Worm (Caenorhabditis elegans) whole organism, L1 larva: ENCODE data around the gene sre-28.

ENCODE experiments used
- C04F5.9 ChIP-seq: sonication (generic microtip); optimal IDR thresholded peaks from 2 replicates; lab custom pipeline; 2016; ENCODE audit warnings: missing genetic modification characterization, missing compliant biosample characterization
- alr-1 ChIP-seq: fragments of 200-800 bp; sonication (Bioruptor generic); optimal IDR thresholded peaks from 2 replicates; lab custom pipeline; 2018; ENCODE audit warnings: borderline replicate concordance, mild to moderate bottlenecking, missing genetic modification characterization, missing compliant biosample characterization
- aly-2 ChIP-seq: fragments of 150-350 bp; optimal IDR thresholded peaks from 2 replicates; lab custom pipeline; 2014; ENCODE audit warnings: missing biosample characterization, missing genetic modification characterization
- ama-1 ChIP-seq: fragments of 150-350 bp; optimal IDR thresholded peaks from 2 replicates; lab custom pipeline; 2014
- blmp-1 ChIP-seq: fragments of 150-350 bp; optimal IDR thresholded peaks from 2 replicates; lab custom pipeline; 2014; ENCODE audit warnings: missing biosample characterization, missing genetic modification characterization
- ceh-63 ChIP-seq: fragments of 200-800 bp; sonication (Bioruptor generic); optimal IDR thresholded peaks from 2 replicates; lab custom pipeline; 2018; ENCODE audit warnings: mild to moderate bottlenecking, missing genetic modification characterization, missing compliant biosample characterization
- ceh-82 ChIP-seq, 3 experiments: fragments of 150-350 bp in 1 of 3; sonication (generic microtip) in 2 of 3; optimal IDR thresholded peaks; 2 replicates each; lab custom pipeline; 2014 to 2017; ENCODE audit warnings: missing biosample characterization in 3 of 3, missing genetic modification characterization in 3 of 3
- ces-1 ChIP-seq: fragments of 150-350 bp; optimal IDR thresholded peaks from 2 replicates; lab custom pipeline; 2014; ENCODE audit warnings: missing biosample characterization, missing genetic modification reagents, missing genetic modification characterization
- dpl-1 ChIP-seq, 3 experiments: fragments of 150-350 bp in 2 of 3; sonication (generic microtip) in 1 of 3; optimal IDR thresholded peaks; 2 replicates each; lab custom pipeline; 2014 to 2017; ENCODE audit warnings: missing biosample characterization in 3 of 3, missing genetic modification characterization in 3 of 3, missing genetic modification reagents in 3 of 3
- efl-1 ChIP-seq, 4 experiments: fragments of 150-350 bp; optimal IDR thresholded peaks in 3 of 4; peaks in 1 of 4; 1 replicate in 1 of 4; 2 replicates in 3 of 4; lab custom pipeline; 2014; ENCODE audit warnings: missing biosample characterization in 2 of 4, missing genetic modification characterization in 2 of 4, missing genetic modification reagents in 2 of 4
- egl-13 ChIP-seq: sonication (generic microtip); optimal IDR thresholded peaks from 2 replicates; lab custom pipeline; 2016; ENCODE audit warnings: missing genotype, missing genetic modification reagents, missing genetic modification characterization, missing compliant biosample characterization
- ets-5 ChIP-seq: fragments of 200-800 bp; sonication (Bioruptor generic); IDR thresholded peaks from 2 replicates; pipeline ENCODE4 v1.3.6; 2022; ENCODE audit warnings: missing genetic modification characterization, missing compliant biosample characterization
- fkh-8 ChIP-seq: sonication (generic microtip); optimal IDR thresholded peaks from 2 replicates; lab custom pipeline; 2016; ENCODE audit warnings: mild to moderate bottlenecking, missing genetic modification characterization, missing compliant biosample characterization
- fos-1 ChIP-seq: fragments of 150-350 bp; optimal IDR thresholded peaks from 2 replicates; lab custom pipeline; 2014; ENCODE audit warnings: missing biosample characterization, missing genetic modification characterization
- grh-1 ChIP-seq: fragments of 200-800 bp; sonication (Bioruptor generic); IDR thresholded peaks from 2 replicates; pipeline ENCODE4 v1.3.6; 2022; ENCODE audit warnings: missing genetic modification reagents, missing genetic modification characterization, missing compliant biosample characterization
- hlh-4 ChIP-seq: sonication (generic microtip); optimal IDR thresholded peaks from 2 replicates; lab custom pipeline; 2016; ENCODE audit warnings: mild to moderate bottlenecking, missing genetic modification characterization, missing compliant biosample characterization
- hpl-2 ChIP-seq: fragments of 150-350 bp; optimal IDR thresholded peaks from 2 replicates; lab custom pipeline; 2014; ENCODE audit warnings: missing biosample characterization, missing genetic modification reagents, missing genetic modification characterization
- lin-13 ChIP-seq: fragments of 150-350 bp; optimal IDR thresholded peaks from 2 replicates; lab custom pipeline; 2014; ENCODE audit warnings: missing biosample characterization, missing genetic modification reagents, missing genetic modification characterization
- lin-14 ChIP-seq: fragments of 200-800 bp; sonication (Bioruptor generic); optimal IDR thresholded peaks from 2 replicates; lab custom pipeline; 2018; ENCODE audit warnings: mild to moderate bottlenecking, missing genetic modification characterization, moderate library complexity, missing compliant biosample characterization
- lin-39 ChIP-seq: fragments of 150-350 bp; optimal IDR thresholded peaks from 2 replicates; lab custom pipeline; 2014; ENCODE audit warnings: missing biosample characterization, missing genetic modification reagents, missing genetic modification characterization
- lir-3 ChIP-seq: sonication (generic microtip); optimal IDR thresholded peaks from 2 replicates; lab custom pipeline; 2016; ENCODE audit warnings: mild to moderate bottlenecking, missing genetic modification characterization, moderate library complexity, missing compliant biosample characterization; ENCODE audit not compliant: poor library complexity
- lsy-2 ChIP-seq, 2 experiments: fragments of 150-350 bp; optimal IDR thresholded peaks; 2 replicates each; lab custom pipeline; 2014; ENCODE audit warnings: missing biosample characterization in 2 of 2, missing genetic modification characterization in 2 of 2
- mef-2 ChIP-seq: fragments of 150-350 bp; optimal IDR thresholded peaks from 2 replicates; lab custom pipeline; 2014; ENCODE audit warnings: missing biosample characterization, missing genetic modification characterization
- nhr-19 ChIP-seq: fragments of 200-800 bp; sonication (Bioruptor generic); conservative IDR thresholded peaks from 2 replicates; pipeline ENCODE4 v1.3.6; 2022; ENCODE audit warnings: missing genetic modification characterization, missing compliant biosample characterization
- nhr-20 ChIP-seq: sonication (generic microtip); optimal IDR thresholded peaks from 2 replicates; lab custom pipeline; 2016; ENCODE audit warnings: mild to moderate bottlenecking, missing genetic modification characterization, missing compliant biosample characterization
- nhr-237 ChIP-seq: fragments of 150-350 bp; optimal IDR thresholded peaks from 2 replicates; lab custom pipeline; 2014; ENCODE audit warnings: missing biosample characterization, missing genetic modification characterization
- nhr-47 ChIP-seq: sonication (generic microtip); optimal IDR thresholded peaks from 2 replicates; lab custom pipeline; 2016; ENCODE audit warnings: mild to moderate bottlenecking, missing genetic modification characterization, moderate library complexity, missing compliant biosample characterization
- nhr-76 ChIP-seq: sonication (generic microtip); optimal IDR thresholded peaks from 2 replicates; lab custom pipeline; 2017; ENCODE audit warnings: missing biosample characterization, missing genetic modification characterization
- nhr-77 ChIP-seq: fragments of 150-350 bp; optimal IDR thresholded peaks from 2 replicates; lab custom pipeline; 2014; ENCODE audit warnings: missing biosample characterization, missing genetic modification characterization
- nhr-85 ChIP-seq: sonication (generic microtip); peaks from one replicate; lab custom pipeline; 2016; ENCODE audit warnings: missing genetic modification characterization, inconsistent platforms, missing compliant biosample characterization
- pag-3 ChIP-seq: sonication (generic microtip); optimal IDR thresholded peaks from 2 replicates; lab custom pipeline; 2017; ENCODE audit warnings: missing genetic modification characterization, mild to moderate bottlenecking, missing compliant biosample characterization, antibody characterized with exemption, borderline replicate concordance; ENCODE audit not compliant: insufficient read depth
- pqm-1 ChIP-seq: sonication (generic microtip); optimal IDR thresholded peaks from 3 replicates; lab custom pipeline; 2017; ENCODE audit warnings: missing biosample characterization, missing genetic modification characterization
- rnt-1 ChIP-seq: sonication (generic microtip); optimal IDR thresholded peaks from 2 replicates; lab custom pipeline; 2016; ENCODE audit warnings: mild to moderate bottlenecking, missing genetic modification characterization, moderate library complexity, missing compliant biosample characterization
- snpc-4 ChIP-seq: fragments of 150-350 bp; optimal IDR thresholded peaks from 2 replicates; lab custom pipeline; 2014; ENCODE audit warnings: missing biosample characterization, missing genetic modification characterization
- sox-4 ChIP-seq: sonication (generic microtip); optimal IDR thresholded peaks from 2 replicates; lab custom pipeline; 2016; ENCODE audit warnings: missing genetic modification characterization, missing compliant biosample characterization
- sptf-1 ChIP-seq: fragments of 150-350 bp; optimal IDR thresholded peaks from 2 replicates; lab custom pipeline; 2014; ENCODE audit warnings: missing biosample characterization, missing genetic modification characterization
- sup-37 ChIP-seq: fragments of 200-800 bp; sonication (Bioruptor generic); optimal IDR thresholded peaks from 2 replicates; lab custom pipeline; 2018; ENCODE audit warnings: mild to moderate bottlenecking, missing genetic modification characterization, missing compliant biosample characterization
- swsn-7 ChIP-seq: sonication (generic microtip); optimal IDR thresholded peaks from 2 replicates; lab custom pipeline; 2016; ENCODE audit warnings: missing genetic modification characterization, missing compliant biosample characterization
- tlp-1 ChIP-seq: fragments of 150-350 bp; optimal IDR thresholded peaks from 2 replicates; lab custom pipeline; 2014; ENCODE audit warnings: missing biosample characterization, missing genetic modification characterization
- unc-130 ChIP-seq: fragments of 150-350 bp; optimal IDR thresholded peaks from 2 replicates; lab custom pipeline; 2017; ENCODE audit warnings: missing biosample characterization, missing genetic modification characterization, inconsistent platforms
- unc-30 ChIP-seq: sonication (generic microtip); optimal IDR thresholded peaks from 2 replicates; lab custom pipeline; 2017; ENCODE audit warnings: missing biosample characterization, missing genetic modification characterization
- unc-62 ChIP-seq: fragments of 150-350 bp; optimal IDR thresholded peaks from 2 replicates; lab custom pipeline; 2014; ENCODE audit warnings: missing biosample characterization, missing genetic modification reagents, missing genetic modification characterization
- unc-86 ChIP-seq: sonication (generic microtip); optimal IDR thresholded peaks from 2 replicates; lab custom pipeline; 2016; ENCODE audit warnings: missing genetic modification characterization, missing compliant biosample characterization
- unc-98 ChIP-seq: fragments of 200-800 bp; sonication (Bioruptor generic); IDR thresholded peaks from 2 replicates; pipeline ENCODE4 v1.3.6; 2022; ENCODE audit warnings: missing genetic modification characterization, missing compliant biosample characterization
- zag-1 ChIP-seq: fragments of 150-350 bp; optimal IDR thresholded peaks from 2 replicates; lab custom pipeline; 2014; ENCODE audit warnings: missing biosample characterization, missing genetic modification characterization
- ztf-11 ChIP-seq, 2 experiments: sonication (generic microtip); optimal IDR thresholded peaks; 2 replicates each; lab custom pipeline; 2016 to 2017; ENCODE audit warnings: missing genetic modification characterization in 2 of 2, missing biosample characterization in 1 of 2, missing compliant biosample characterization in 1 of 2
- ztf-4 ChIP-seq: fragments of 150-350 bp; optimal IDR thresholded peaks from 2 replicates; lab custom pipeline; 2014; ENCODE audit warnings: missing biosample characterization, missing genetic modification characterization

sre-28 gene

ce11 chrV:9974264-9974663, 30.1 kb downstream of the sre-28 start (continued):
- TF ChIP-seq efl-1 (optimal IDR thresholded peaks at IDR 0.05; lab: Kevin White, UChicago) (no peak), efl-1 (GFP tag; optimal IDR thresholded peaks at IDR 0.05 in 1 of 2; lab: Kevin White, UChicago) (peak in 1 of 2 experiments; percentile 72)

- TF ChIP-seq ama-1 (lab: Kevin White, UChicago) (no peak), ces-1 (no peak), unc-98 (GFP tag; lab: Robert Waterston, UW) (no peak), unc-62 (no peak), fos-1 (tag; lab: Kevin White, UChicago) (no peak), sup-37 (no peak), nhr-85 (tag; lab: Kevin White, UChicago) (no peak), hlh-4 (no peak), efl-1 (optimal IDR thresholded peaks at IDR 0.05; lab: Kevin White, UChicago) (no peak), efl-1 (GFP tag; optimal IDR thresholded peaks at IDR 0.05 in 1 of 2; lab: Kevin White, UChicago) (no peak), grh-1 (GFP tag; lab: Robert Waterston, UW) (no peak), ceh-82 (tag; optimal IDR thresholded peaks at IDR 0.05; lab: Kevin White, UChicago) (no peak), nhr-76 (tag; lab: Kevin White, UChicago) (no peak)
Observed at ce11 chrV:9976138-9976537, 31.9 kb downstream of the sre-28 start, which contains the start of gene unc-41. unc-41 (minus strand) TSS chrV:9976238.

- TF ChIP-seq lin-14 (GFP tag; lab: Kevin White, UChicago): peak; percentile 18
- TF ChIP-seq nhr-47 (tag; lab: Kevin White, UChicago): no peak
- TF ChIP-seq dpl-1 (GFP tag; optimal IDR thresholded peaks at IDR 0.05; lab: Kevin White, UChicago): no peak
- no peak for TF ChIP-seq nhr-77
- no peak for TF ChIP-seq pqm-1
- no peak for TF ChIP-seq mef-2 (tag; lab: Kevin White, UChicago)
- no peak for TF ChIP-seq lir-3 (tag; lab: Kevin White, UChicago)
Observed at ce11 chrV:9977211-9977610, 33.0 kb downstream of the sre-28 start.

ce11 chrV:9978425-9978824, 34.2 kb downstream of the sre-28 start:
- TF ChIP-seq nhr-85 (tag; lab: Kevin White, UChicago) (no peak), aly-2 (tag; lab: Kevin White, UChicago) (no peak), unc-130 (tag; lab: Kevin White, UChicago) (no peak), nhr-237 (no peak), nhr-19 (GFP tag; lab: Robert Waterston, UW) (no peak), nhr-76 (tag; lab: Kevin White, UChicago) (no peak), pag-3 (no peak), lin-13 (GFP tag; lab: Kevin White, UChicago) (no peak), hlh-4 (no peak), zag-1 (tag; lab: Kevin White, UChicago) (no peak), nhr-77 (no peak), sox-4 (tag; lab: Kevin White, UChicago) (no peak), lin-14 (GFP tag; lab: Kevin White, UChicago) (peak; percentile 83), nhr-20 (tag; lab: Kevin White, UChicago) (no peak), ets-5 (GFP tag; lab: Robert Waterston, UW) (no peak), pqm-1 (no peak), unc-86 (tag; lab: Kevin White, UChicago) (peak; percentile 33), alr-1 (tag; lab: Kevin White, UChicago) (no peak), ztf-11 (tag; optimal IDR thresholded peaks at IDR 0.05; lab: Kevin White, UChicago) (no peak), snpc-4 (tag; lab: Kevin White, UChicago) (no peak), sptf-1 (tag; lab: Kevin White, UChicago) (no peak), blmp-1 (tag; lab: Kevin White, UChicago) (no peak), lsy-2 (tag; optimal IDR thresholded peaks at IDR 0.05; lab: Kevin White, UChicago) (peak in 1 of 2 experiments; percentile 9), ztf-4 (tag; lab: Kevin White, UChicago) (no peak), ces-1 (no peak), rnt-1 (no peak), hpl-2 (no peak), egl-13 (tag; lab: Kevin White, UChicago) (no peak), nhr-47 (tag; lab: Kevin White, UChicago) (peak; percentile 12), swsn-7 (tag; lab: Kevin White, UChicago) (peak; percentile 19), C04F5.9 (tag; lab: Kevin White, UChicago) (no peak), unc-30 (tag; lab: Kevin White, UChicago) (no peak), tlp-1 (no peak), fkh-8 (tag; lab: Kevin White, UChicago) (peak; percentile 50), ceh-63 (GFP tag; lab: Kevin White, UChicago) (no peak), ceh-82 (tag; optimal IDR thresholded peaks at IDR 0.05; lab: Kevin White, UChicago) (peak in 1 of 3 experiments; percentile 51), lin-39 (tag; lab: Kevin White, UChicago) (no peak)
